Fruit fly (Drosophila melanogaster): ENCODE data around the gene SPE.

The SPE gene

DNA sequence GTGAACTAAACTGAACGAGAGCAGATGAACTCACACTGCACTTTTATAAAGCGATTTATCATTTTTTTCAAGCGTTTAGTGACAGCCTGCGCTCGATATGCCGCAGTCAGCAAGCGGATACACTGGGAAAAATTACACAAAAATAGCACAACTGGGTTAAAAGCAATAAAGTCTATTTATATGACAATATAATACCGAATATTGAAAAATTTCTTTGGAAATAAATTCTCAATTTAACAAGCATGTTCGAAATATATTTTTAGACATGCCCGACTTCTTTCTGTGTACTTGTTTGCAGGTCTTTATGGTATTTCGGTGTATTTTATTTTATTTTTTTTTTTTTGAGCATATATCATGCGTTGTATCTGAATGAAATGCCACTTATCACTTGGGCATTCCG lies 27.8 kb downstream of the SPE start (continued):
- TF ChIP-seq Xrp1 (GFP tag; IDR thresholded peaks at IDR 0.05) (peak; percentile 72), CG2712 (tag; optimal IDR thresholded peaks at IDR 0.05) (peak; percentile 62), sens-2 (GFP tag; IDR thresholded peaks at IDR 0.05) (peak; percentile 55; the same call in 1 of the 2 replicates), ro (GFP tag; IDR thresholded peaks at IDR 0.05) (0 out of 2 replicates have a peak, but pooled peaks have one; percentile 9), peb (GFP tag; IDR thresholded peaks at IDR 0.05) (no peak), CG1792 (GFP tag; optimal IDR thresholded peaks at IDR 0.05) (peak; percentile 47), ham (GFP tag; IDR thresholded peaks at IDR 0.05) (no peak), Mrtf (GFP tag; IDR thresholded peaks at IDR 0.05) (peak; percentile 56; the same call in 1 of the 3 replicates), CG3995 (GFP tag; optimal IDR thresholded peaks at IDR 0.05) (no peak), CG8388 (GFP tag; optimal IDR thresholded peaks at IDR 0.05) (peak; percentile 78), CG12104 (GFP tag; optimal IDR thresholded peaks at IDR 0.05) (no peak), NfI (GFP tag; optimal IDR thresholded peaks at IDR 0.05) (peak; percentile 45), nmo (GFP tag; optimal IDR thresholded peaks at IDR 0.05) (peak; percentile 78), CG6791 (GFP tag; IDR thresholded peaks at IDR 0.05; ENCODE audit: partially characterized antibody) (no peak), CG2199 (GFP tag; IDR thresholded peaks at IDR 0.05) (no peak), CG31441 (GFP tag; IDR thresholded peaks at IDR 0.05) (peak; percentile 74), Scr (GFP tag; IDR thresholded peaks at IDR 0.05; ENCODE audit: partially characterized antibody) (no peak), CG9727 (GFP tag; optimal IDR thresholded peaks at IDR 0.05) (peak; percentile 64), row (GFP tag; IDR thresholded peaks at IDR 0.05) (peak; percentile 84), gem (tag; optimal IDR thresholded peaks at IDR 0.05) (peak; percentile 84), sug (tag; optimal IDR thresholded peaks at IDR 0.05) (peak; percentile 5), wor (GFP tag; IDR thresholded peaks at IDR 0.05) (peak; percentile 46; the same call in 1 of the 2 replicates), klu (GFP tag; IDR thresholded peaks at IDR 0.05) (peak; percentile 37; the same call in 1 of the 2 replicates), D19B (GFP tag; optimal IDR thresholded peaks at IDR 0.05) (no peak), Sry-δ (GFP tag; optimal IDR thresholded peaks at IDR 0.05) (peak; percentile 21), CG6254 (GFP tag; optimal IDR thresholded peaks at IDR 0.05) (peak; percentile 46), CG15269 (tag; optimal IDR thresholded peaks at IDR 0.05) (peak; percentile 76), kah (GFP tag; optimal IDR thresholded peaks at IDR 0.05) (peak; percentile 38), Jarid2 (GFP tag; optimal IDR thresholded peaks at IDR 0.05) (no peak), wdn (GFP tag; IDR thresholded peaks at IDR 0.05) (0 out of 2 replicates have a peak, but pooled peaks have one; percentile 27), CG14667 (GFP tag; IDR thresholded peaks at IDR 0.05) (peak; percentile 31), Hmr (GFP tag; optimal IDR thresholded peaks at IDR 0.05) (peak; percentile 1), CG10462 (GFP tag; optimal IDR thresholded peaks at IDR 0.05) (peak; percentile 50), CG8290 (GFP tag; optimal IDR thresholded peaks at IDR 0.05) (peak; percentile 15), CG8290 (tag; optimal IDR thresholded peaks at IDR 0.05) (peak in 1 of 2 experiments; percentile 59), dimm (GFP tag; IDR thresholded peaks at IDR 0.05) (0 out of 2 replicates have a peak, but pooled peaks have one; percentile 12), Sox100B (GFP tag; optimal IDR thresholded peaks at IDR 0.05) (peak; percentile 57), CG7357 (GFP tag; IDR thresholded peaks at IDR 0.05) (no peak), Ssrp (tag; optimal IDR thresholded peaks at IDR 0.05) (peak; percentile 71), gt (GFP tag; IDR thresholded peaks at IDR 0.05) (0 out of 2 replicates have a peak, but pooled peaks have one; percentile 21), CG4404 (GFP tag; IDR thresholded peaks at IDR 0.05) (0 out of 2 replicates have a peak, but pooled peaks have one; percentile 6), CG17612 (GFP tag; IDR thresholded peaks at IDR 0.05) (no peak), unpg (GFP tag; optimal IDR thresholded peaks at IDR 0.05) (peak; percentile 82), Camta (GFP tag; optimal IDR thresholded peaks at IDR 0.05) (peak; percentile 60), Drgx (GFP tag; IDR thresholded peaks at IDR 0.05) (peak; percentile 46), Dfd (GFP tag; optimal IDR thresholded peaks at IDR 0.05) (no peak), fd102C (GFP tag; optimal IDR thresholded peaks at IDR 0.05) (peak; percentile 45), CG11398 (GFP tag; optimal IDR thresholded peaks at IDR 0.05) (no peak), otp (GFP tag; IDR thresholded peaks at IDR 0.05) (peak; percentile 70; the same call in 2 of the 3 replicates), lola (GFP tag; optimal IDR thresholded peaks at IDR 0.05) (peak in 1 of 3 experiments; percentile 66), CG2678 (tag; optimal IDR thresholded peaks at IDR 0.05) (peak; percentile 50)
